Fruit fly (Drosophila melanogaster) whole organism: ENCODE data around the gene Gbeta13F.

Experiments
- EcR ChIP-seq, 2 experiments: fragments of >200 bp; optimal IDR thresholded peaks; 2 replicates each; lab custom pipeline; 2017; ENCODE audit warnings: missing biosample characterization in 2 of 2, missing genetic modification characterization in 2 of 2, missing genetic modification reagents in 2 of 2
- pan ChIP-seq: fragments of >200 bp; optimal IDR thresholded peaks from 2 replicates; lab custom pipeline; 2017
- psq ChIP-seq: fragments of >200 bp; optimal IDR thresholded peaks from 2 replicates; lab custom pipeline; 2017
- usp ChIP-seq: fragments of >200 bp; optimal IDR thresholded peaks from 2 replicates; lab custom pipeline; 2017; ENCODE audit warnings: missing biosample characterization, missing genetic modification characterization, mixed read lengths

DNA sequence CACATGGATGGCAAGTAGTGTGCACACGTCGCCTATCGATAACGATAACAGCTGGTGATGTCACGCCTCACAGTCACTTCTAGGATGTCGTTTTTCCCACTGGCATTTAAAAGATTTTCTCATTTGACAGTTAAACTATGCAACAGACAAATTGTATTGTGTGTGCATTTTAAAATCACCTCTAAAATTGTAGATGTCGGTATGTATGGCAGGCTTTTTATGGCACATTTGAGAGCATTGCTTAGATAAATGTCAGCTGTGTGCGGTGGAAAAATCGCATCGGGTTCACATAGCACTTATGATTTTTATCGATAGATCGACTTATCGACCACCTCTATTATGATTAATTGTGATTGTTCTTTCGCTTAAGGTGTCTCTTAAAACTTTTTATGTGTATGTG is 15.8 kb upstream of the Gbeta13F start, which contains the start of the genes ArgRS and CG8578:
- no peak for TF ChIP-seq usp
- no peak for TF ChIP-seq EcR (GFP tag; optimal IDR thresholded peaks at IDR 0.05; lab: Kevin White, UChicago)
- no peak for TF ChIP-seq pan (lab: Kevin White, UChicago)
- TF ChIP-seq psq: no peak
